Fruit fly (Drosophila melanogaster): ENCODE data around the gene Setx.

DNA sequence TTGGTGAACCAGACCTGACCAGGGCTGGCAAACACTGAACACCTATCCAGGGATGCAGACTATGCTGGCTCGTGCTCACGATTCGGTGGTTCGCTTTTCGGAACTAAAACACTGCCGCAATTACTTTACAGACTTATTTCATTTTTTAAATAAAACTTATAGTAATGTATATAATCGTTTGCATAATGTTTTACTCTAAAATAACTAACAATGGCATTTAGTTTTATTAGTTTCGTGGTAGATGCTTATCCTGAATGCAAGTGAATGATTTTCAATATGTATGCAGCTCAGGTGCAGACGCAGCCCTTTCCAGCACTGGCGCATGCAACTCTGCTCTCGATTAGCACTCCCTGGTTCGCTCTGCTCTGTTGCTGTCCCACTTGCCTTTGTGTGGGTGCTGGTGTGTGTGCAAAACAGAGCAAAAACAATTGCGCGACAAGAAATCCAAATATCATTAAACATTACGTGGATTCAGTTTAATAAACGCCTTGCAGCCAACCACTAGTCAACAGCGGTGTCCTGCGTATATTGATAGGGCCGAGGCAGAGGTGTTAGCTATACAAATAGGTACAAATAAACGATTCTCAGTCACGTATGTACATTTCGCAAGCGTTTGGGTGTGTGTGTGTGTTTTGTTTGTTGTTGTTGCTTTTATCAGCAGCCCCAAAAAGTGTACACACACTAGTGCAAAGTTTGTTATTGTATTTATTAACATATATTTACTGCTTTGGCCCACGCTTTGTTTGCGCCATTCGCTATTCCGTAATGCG is 49.5 kb upstream of the Setx start, which contains the start of the genes ERR and Atg18a:
- TF ChIP-seq gl (tag; optimal IDR thresholded peaks at IDR 0.05) (peak; percentile 19), CG34367 (tag; optimal IDR thresholded peaks at IDR 0.05) (peak; percentile 69), EcR (GFP tag; optimal IDR thresholded peaks at IDR 0.05) (no peak), Snoo (tag; optimal IDR thresholded peaks at IDR 0.05) (peak; percentile 78), CG32121 (GFP tag; IDR thresholded peaks at IDR 0.05) (peak; percentile 89), CG12605 (GFP tag; IDR thresholded peaks at IDR 0.05) (peak; percentile 50; the same call in 1 of the 2 replicates), Ets98B (GFP tag; IDR thresholded peaks at IDR 0.05) (peak; percentile 82), CG9948 (tag; optimal IDR thresholded peaks at IDR 0.05) (peak; percentile 73), CG17806 (tag; optimal IDR thresholded peaks at IDR 0.05) (peak; percentile 73), CG14655 (GFP tag; optimal IDR thresholded peaks at IDR 0.05) (no peak)
